Fruit fly (Drosophila melanogaster): ENCODE data around the gene Nup93-1.

DNA sequence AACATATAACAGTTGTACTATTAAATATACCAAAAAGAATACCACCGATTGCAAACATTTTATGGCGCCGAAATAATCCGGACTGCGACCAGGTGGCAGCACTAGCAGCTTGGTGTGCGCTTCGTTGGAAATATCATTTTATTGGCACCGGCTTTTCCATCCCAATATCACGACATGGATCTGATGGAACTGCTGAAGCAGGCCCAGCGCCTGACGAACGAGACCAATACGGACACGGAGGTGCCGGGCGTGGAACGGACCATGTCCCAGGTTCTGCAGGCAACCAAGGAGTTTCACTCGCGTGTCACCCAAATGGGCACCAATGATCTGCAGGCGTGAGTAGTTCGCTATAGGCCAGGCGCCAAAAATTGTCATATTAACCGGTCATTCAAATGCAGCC is at the start of gene Nup93-1:
- TF ChIP-seq ovo (GFP tag; optimal IDR thresholded peaks at IDR 0.05) (no peak), cic (GFP tag; optimal IDR thresholded peaks at IDR 0.05) (no peak), Clk (GFP tag; optimal IDR thresholded peaks at IDR 0.05) (no peak), Hr96 (GFP tag; optimal IDR thresholded peaks at IDR 0.05) (no peak), pad (GFP tag; optimal IDR thresholded peaks at IDR 0.05) (no peak), Mnt (GFP tag; optimal IDR thresholded peaks at IDR 0.05) (no peak)
